Worm (Caenorhabditis elegans): ENCODE measurements around the gene lgc-22.

ce11 chrIV:4291174-4291573 is 9.9 kb upstream of the lgc-22 start, which contains the start of gene F15E6.4:
- TF ChIP-seq nhr-28 (tag; optimal IDR thresholded peaks at IDR 0.05) = no peak
- no peak for TF ChIP-seq lsy-2 (tag; optimal IDR thresholded peaks at IDR 0.05)
- TF ChIP-seq ztf-11 (tag; optimal IDR thresholded peaks at IDR 0.05) = no peak

All from whole organism, L1 larva.